Worm (Caenorhabditis elegans) whole organism, mixed stage, embryonic: ENCODE data around the gene frpr-2.
A peak's percentile ranks its signal among the peaks of the same experiment; 100 is the strongest.

ENCODE experiments used
- elt-1 ChIP-seq: sonication (generic microtip); optimal IDR thresholded peaks from 2 replicates; lab custom pipeline; 2017; ENCODE audit warnings: missing genetic modification characterization, mild to moderate bottlenecking, missing compliant biosample characterization, antibody characterized with exemption, moderate library complexity, borderline replicate concordance; ENCODE audit not compliant: insufficient read depth
- elt-3 ChIP-seq: fragments of 150-350 bp; optimal IDR thresholded peaks from 2 replicates; lab custom pipeline; 2014; ENCODE audit warnings: missing biosample characterization, missing genetic modification characterization
- lin-13 ChIP-seq: fragments of 150-350 bp; optimal IDR thresholded peaks from 2 replicates; lab custom pipeline; 2014; ENCODE audit warnings: missing biosample characterization, missing genetic modification characterization
- lsy-2 ChIP-seq: fragments of 150-350 bp; optimal IDR thresholded peaks from 2 replicates; lab custom pipeline; 2014; ENCODE audit warnings: missing biosample characterization, missing genetic modification characterization
- mep-1 ChIP-seq: fragments of 150-350 bp; optimal IDR thresholded peaks from 2 replicates; lab custom pipeline; 2017; ENCODE audit warnings: missing biosample characterization, missing genetic modification reagents, missing genetic modification characterization, inconsistent platforms
- nhr-12 ChIP-seq: fragments of 150-350 bp; optimal IDR thresholded peaks from 2 replicates; lab custom pipeline; 2014; ENCODE audit warnings: missing biosample characterization, missing genetic modification characterization
- nhr-2 ChIP-seq: fragments of 150-350 bp; optimal IDR thresholded peaks from 2 replicates; lab custom pipeline; 2014; ENCODE audit warnings: missing biosample characterization, missing genetic modification characterization
- nhr-28 ChIP-seq: fragments of 150-350 bp; optimal IDR thresholded peaks from 2 replicates; lab custom pipeline; 2014; ENCODE audit warnings: missing biosample characterization, missing genetic modification characterization
- snpc-4 ChIP-seq: fragments of 150-350 bp; optimal IDR thresholded peaks from 2 replicates; lab custom pipeline; 2014; ENCODE audit warnings: missing biosample characterization, missing genetic modification characterization
- tbx-8 ChIP-seq: fragments of 200-800 bp; sonication (Bioruptor generic); optimal IDR thresholded peaks from 2 replicates; lab custom pipeline; 2018; ENCODE audit warnings: mild to moderate bottlenecking, missing genetic modification characterization, moderate library complexity, missing compliant biosample characterization
- unc-120 ChIP-seq: sonication (generic microtip); optimal IDR thresholded peaks from 2 replicates; lab custom pipeline; 2017; ENCODE audit warnings: missing genetic modification characterization, missing compliant biosample characterization; ENCODE audit not compliant: poor library complexity, severe bottlenecking
- unc-39 ChIP-seq: fragments of 150-350 bp; optimal IDR thresholded peaks from 2 replicates; lab custom pipeline; 2014; ENCODE audit warnings: missing biosample characterization, missing genetic modification characterization
- ztf-11 ChIP-seq: fragments of 150-350 bp; optimal IDR thresholded peaks from 2 replicates; lab custom pipeline; 2014; ENCODE audit warnings: missing biosample characterization, missing genetic modification characterization

DNA sequence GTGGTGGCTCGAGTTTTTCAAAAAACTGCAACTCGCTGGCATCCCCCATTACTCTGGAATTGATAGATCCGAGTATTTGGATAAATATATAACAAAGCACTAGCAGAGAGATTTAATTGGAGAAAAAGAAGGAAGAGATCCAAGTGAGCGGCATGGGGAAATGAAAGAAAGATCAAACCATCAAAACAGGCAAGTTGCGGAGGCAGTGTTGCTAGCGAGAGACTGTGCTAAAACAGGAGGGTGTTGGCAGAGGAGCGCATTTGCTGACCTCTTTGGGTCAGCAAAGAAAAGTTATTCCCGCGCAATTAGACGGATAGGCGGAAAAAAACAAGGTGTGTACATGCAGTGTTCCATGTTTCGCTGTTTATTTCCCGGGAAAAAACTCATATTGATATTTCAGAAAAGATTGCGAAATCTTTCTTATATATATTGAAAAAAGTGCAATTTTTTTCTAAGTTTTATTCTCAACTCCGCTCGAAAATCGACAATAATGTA is 10.4 kb downstream of the frpr-2 start, which contains the start of gene ppk-3:
- TF ChIP-seq mep-1 (tag; lab: Kevin White, UChicago), result peak; percentile 73
- TF ChIP-seq unc-120 (tag; lab: Kevin White, UChicago), result no peak
- TF ChIP-seq elt-3 (tag; lab: Kevin White, UChicago), result no peak
- TF ChIP-seq ztf-11 (tag; lab: Kevin White, UChicago), result no peak
- TF ChIP-seq snpc-4 (tag; lab: Kevin White, UChicago), result no peak
- TF ChIP-seq lin-13, result peak; percentile 44
- TF ChIP-seq unc-39 (tag; lab: Kevin White, UChicago), result no peak
- no peak for TF ChIP-seq nhr-2 (tag; lab: Kevin White, UChicago)
- TF ChIP-seq nhr-28 (tag; lab: Kevin White, UChicago), result no peak
- no peak for TF ChIP-seq tbx-8 (GFP tag; lab: Kevin White, UChicago)
- TF ChIP-seq elt-1, result no peak
- no peak for TF ChIP-seq nhr-12 (tag; lab: Kevin White, UChicago)
- no peak for TF ChIP-seq lsy-2 (tag; lab: Kevin White, UChicago)
